Fruit fly (Drosophila melanogaster) whole organism, embryonic: ENCODE results near the gene Pp2A-29B.

Source experiments
- CG10431 ChIP-seq: fragments of 200-800 bp; sonication (Bioruptor generic); optimal IDR thresholded peaks from 3 replicates; lab custom pipeline; 2018; ENCODE audit warnings: missing biosample characterization, mild to moderate bottlenecking, missing genetic modification characterization
- CG11093 ChIP-seq: fragments of 200-800 bp; sonication (Bioruptor generic); IDR thresholded peaks from 3 replicates; pipeline ENCODE4 v1.3.6; 2022; ENCODE audit warnings: missing biosample characterization, missing genetic modification characterization
- CG11695 ChIP-seq: fragments of 200-800 bp; sonication (Bioruptor generic); IDR thresholded peaks from 3 replicates; pipeline ENCODE4 v1.3.6; 2022; ENCODE audit warnings: missing biosample characterization, missing genetic modification characterization
- CG12071 ChIP-seq: fragments of 200-800 bp; sonication (Bioruptor generic); optimal IDR thresholded peaks from 3 replicates; lab custom pipeline; 2018; ENCODE audit warnings: missing biosample characterization, mild to moderate bottlenecking, missing genetic modification characterization
- CG14710 ChIP-seq: fragments of 200-800 bp; sonication (Bioruptor generic); optimal IDR thresholded peaks from 3 replicates; lab custom pipeline; 2019; ENCODE audit warnings: missing biosample characterization, mild to moderate bottlenecking, missing genetic modification characterization, moderate library complexity
- CG1647 ChIP-seq: fragments of 200-800 bp; sonication (Bioruptor generic); optimal IDR thresholded peaks from 3 replicates; lab custom pipeline; 2016; ENCODE audit warnings: missing biosample characterization, missing genetic modification characterization
- CG16813 ChIP-seq: fragments of 200-800 bp; sonication (Bioruptor generic); IDR thresholded peaks from 3 replicates; pipeline ENCODE4 v1.3.6; 2022; ENCODE audit warnings: missing biosample characterization, missing genetic modification characterization; ENCODE audit not compliant: partially characterized antibody
- CG17328 ChIP-seq: fragments of 200-800 bp; sonication (Bioruptor generic); IDR thresholded peaks from 2 replicates; pipeline ENCODE4 v1.3.6; 2022; ENCODE audit warnings: missing biosample characterization, missing genetic modification characterization
- CG17829 ChIP-seq: fragments of 200-800 bp; optimal IDR thresholded peaks from 2 replicates; lab custom pipeline; 2019; ENCODE audit warnings: missing biosample characterization, mild to moderate bottlenecking, missing genetic modification characterization, moderate library complexity
- CG18011 ChIP-seq: fragments of 200-800 bp; sonication (Bioruptor generic); optimal IDR thresholded peaks from 2 replicates; lab custom pipeline; 2017; ENCODE audit warnings: missing biosample characterization, missing genetic modification characterization, mild to moderate bottlenecking, moderate library complexity, missing genotype
- CG18262 ChIP-seq: fragments of 200-800 bp; optimal IDR thresholded peaks from 3 replicates; lab custom pipeline; 2019; ENCODE audit warnings: missing biosample characterization, mild to moderate bottlenecking, missing genetic modification characterization, moderate library complexity
- CG18599 ChIP-seq: fragments of 200-800 bp; sonication (Bioruptor generic); optimal IDR thresholded peaks from 3 replicates; lab custom pipeline; 2017; ENCODE audit warnings: missing biosample characterization, missing genetic modification characterization, mild to moderate bottlenecking, moderate library complexity, missing genetic modification reagents
- CG2120 ChIP-seq: fragments of 200-800 bp; sonication (Bioruptor generic); optimal IDR thresholded peaks from 3 replicates; lab custom pipeline; 2016; ENCODE audit warnings: missing biosample characterization, missing genetic modification characterization
- CG2875 ChIP-seq: fragments of 200-800 bp; sonication (Bioruptor generic); optimal IDR thresholded peaks from 2 replicates; lab custom pipeline; 2017; ENCODE audit warnings: missing biosample characterization, mild to moderate bottlenecking, missing genetic modification characterization, missing genetic modification reagents
- CG30431 ChIP-seq: fragments of 200-800 bp; sonication (Bioruptor generic); optimal IDR thresholded peaks from 2 replicates; lab custom pipeline; 2017; ENCODE audit warnings: missing biosample characterization, missing genetic modification characterization
- CG4424 ChIP-seq: fragments of 200-800 bp; sonication (Bioruptor generic); optimal IDR thresholded peaks from 3 replicates; lab custom pipeline; 2016; ENCODE audit warnings: missing biosample characterization, missing genetic modification characterization
- CG4854 ChIP-seq: fragments of 200-800 bp; sonication (Bioruptor generic); optimal IDR thresholded peaks from 2 replicates; lab custom pipeline; 2016; ENCODE audit warnings: missing biosample characterization, missing genetic modification characterization, inconsistent platforms
- CG5953 ChIP-seq: fragments of 200-800 bp; sonication (Bioruptor generic); IDR thresholded peaks from 2 replicates; pipeline ENCODE4 v1.3.6; 2022; ENCODE audit warnings: missing biosample characterization, missing genetic modification characterization
- CG7556 ChIP-seq: fragments of 200-800 bp; sonication (Bioruptor generic); optimal IDR thresholded peaks from 2 replicates; lab custom pipeline; 2017; ENCODE audit warnings: missing biosample characterization, mild to moderate bottlenecking, missing genetic modification characterization
- CG7928 ChIP-seq: fragments of 200-800 bp; sonication (Bioruptor generic); optimal IDR thresholded peaks from 2 replicates; lab custom pipeline; 2017; ENCODE audit warnings: missing biosample characterization, mild to moderate bottlenecking, missing genetic modification characterization
- CG9817 ChIP-seq: fragments of 200-800 bp; sonication (Bioruptor generic); optimal IDR thresholded peaks from 2 replicates; lab custom pipeline; 2018; ENCODE audit warnings: missing biosample characterization, mild to moderate bottlenecking, missing genetic modification characterization, moderate library complexity
- Dp ChIP-seq: fragments of 200-800 bp; sonication (Bioruptor generic); optimal IDR thresholded peaks from 2 replicates; lab custom pipeline; 2018; ENCODE audit warnings: missing biosample characterization, mild to moderate bottlenecking, missing genetic modification characterization, moderate library complexity
- E2f2 ChIP-seq: fragments of 200-800 bp; sonication (Bioruptor generic); IDR thresholded peaks from 2 replicates; pipeline ENCODE4 v1.3.6; 2022; ENCODE audit warnings: missing biosample characterization, missing genetic modification characterization
- ERR ChIP-seq: fragments of 200-800 bp; sonication (Bioruptor generic); optimal IDR thresholded peaks from 2 replicates; lab custom pipeline; 2016; ENCODE audit warnings: missing biosample characterization, missing genetic modification characterization
- HLH3B ChIP-seq: fragments of 200-800 bp; sonication (Bioruptor generic); IDR thresholded peaks from 2 replicates; pipeline ENCODE4 v1.3.6; 2022; ENCODE audit warnings: missing biosample characterization, missing genetic modification characterization
- HLH4C ChIP-seq: fragments of 200-800 bp; sonication (Bioruptor generic); IDR thresholded peaks from 3 replicates; pipeline ENCODE4 v1.3.6; 2022; ENCODE audit warnings: missing biosample characterization, missing genetic modification characterization; ENCODE audit not compliant: partially characterized antibody
- Hr3 ChIP-seq: fragments of 200-800 bp; sonication (Bioruptor generic); optimal IDR thresholded peaks from 3 replicates; lab custom pipeline; 2016; ENCODE audit warnings: missing biosample characterization, missing genetic modification characterization
- Kr ChIP-seq: fragments of 200-800 bp; sonication (Bioruptor generic); optimal IDR thresholded peaks from 2 replicates; lab custom pipeline; 2017; ENCODE audit warnings: missing biosample characterization, mild to moderate bottlenecking, missing genetic modification characterization
- Med ChIP-seq: fragments of 200-800 bp; sonication (Bioruptor generic); peaks from one replicate; lab custom pipeline; 2016; ENCODE audit warnings: missing biosample characterization, missing genetic modification characterization, mild to moderate bottlenecking, inconsistent platforms, moderate library complexity
- Mes4 ChIP-seq: fragments of 200-800 bp; sonication (Bioruptor generic); optimal IDR thresholded peaks from 2 replicates; lab custom pipeline; 2016; ENCODE audit warnings: missing biosample characterization, missing genetic modification characterization
- Myb ChIP-seq: fragments of 200-800 bp; sonication (Bioruptor generic); optimal IDR thresholded peaks from 2 replicates; lab custom pipeline; 2016; ENCODE audit warnings: missing biosample characterization, missing genetic modification characterization
- Nf-YA ChIP-seq: fragments of 200-800 bp; sonication (Bioruptor generic); IDR thresholded peaks from 2 replicates; pipeline ENCODE4 v1.3.6; 2022; ENCODE audit warnings: missing biosample characterization, missing genetic modification characterization
- Xrp1 ChIP-seq: fragments of 200-800 bp; sonication (Bioruptor generic); IDR thresholded peaks from 2 replicates; pipeline ENCODE4 v1.3.6; 2022; ENCODE audit warnings: missing biosample characterization, missing genetic modification characterization
- al ChIP-seq: fragments of 200-800 bp; sonication (Bioruptor generic); IDR thresholded peaks from 2 replicates; pipeline ENCODE4 v1.3.6; 2022; ENCODE audit warnings: missing biosample characterization, missing genetic modification characterization
- bbx ChIP-seq: fragments of 200-800 bp; sonication (Bioruptor generic); IDR thresholded peaks from 2 replicates; pipeline ENCODE4 v1.3.6; 2022; ENCODE audit warnings: missing biosample characterization, missing genetic modification characterization; ENCODE audit not compliant: partially characterized antibody
- chif ChIP-seq, 2 experiments: fragments of 200-800 bp; sonication (Bioruptor generic); optimal IDR thresholded peaks; 3 replicates each; lab custom pipeline; 2016; ENCODE audit warnings: missing biosample characterization in 2 of 2, missing genetic modification characterization in 2 of 2
- chn ChIP-seq: fragments of 200-800 bp; sonication (Bioruptor generic); optimal IDR thresholded peaks from 2 replicates; lab custom pipeline; 2016; ENCODE audit warnings: missing biosample characterization, missing genetic modification characterization
- crc ChIP-seq: fragments of 200-800 bp; sonication (Bioruptor generic); optimal IDR thresholded peaks from 2 replicates; lab custom pipeline; 2016; ENCODE audit warnings: missing biosample characterization, missing genetic modification characterization
- dysf ChIP-seq: fragments of 200-800 bp; sonication (Bioruptor generic); IDR thresholded peaks from 3 replicates; pipeline ENCODE4 v1.3.6; 2022; ENCODE audit warnings: missing biosample characterization, missing genetic modification characterization
- esg ChIP-seq: fragments of 200-800 bp; sonication (Bioruptor generic); conservative IDR thresholded peaks from 2 replicates; pipeline ENCODE4 v1.3.6; 2022; ENCODE audit warnings: missing biosample characterization, missing genetic modification characterization
- fd102C ChIP-seq: fragments of 200-800 bp; sonication (Bioruptor generic); optimal IDR thresholded peaks from 2 replicates; lab custom pipeline; 2018; ENCODE audit warnings: missing biosample characterization, mild to moderate bottlenecking, missing genetic modification characterization, moderate library complexity
- ftz-f1 ChIP-seq: fragments of 200-800 bp; sonication (Bioruptor generic); optimal IDR thresholded peaks from 2 replicates; lab custom pipeline; 2016; ENCODE audit warnings: missing biosample characterization, missing genetic modification characterization
- gce ChIP-seq: fragments of 200-800 bp; sonication (Bioruptor generic); IDR thresholded peaks from 3 replicates; pipeline ENCODE4 v1.3.6; 2022; ENCODE audit warnings: missing biosample characterization, missing genetic modification characterization
- gcm2 ChIP-seq: fragments of 200-800 bp; sonication (Bioruptor generic); optimal IDR thresholded peaks from 2 replicates; lab custom pipeline; 2016; ENCODE audit warnings: missing biosample characterization, missing genetic modification characterization
- ken ChIP-seq: fragments of 200-800 bp; sonication (Bioruptor generic); IDR thresholded peaks from 3 replicates; pipeline ENCODE4 v1.3.6; 2022; ENCODE audit warnings: missing biosample characterization, missing genetic modification characterization
- kni ChIP-seq: fragments of 200-800 bp; sonication (Bioruptor generic); optimal IDR thresholded peaks from 3 replicates; lab custom pipeline; 2017; ENCODE audit warnings: mild to moderate bottlenecking, missing biosample characterization, missing genetic modification reagents, missing genetic modification characterization
- peb ChIP-seq: fragments of 200-800 bp; sonication (Bioruptor generic); IDR thresholded peaks from 2 replicates; pipeline ENCODE4 v1.3.6; 2022; ENCODE audit warnings: missing biosample characterization, missing genetic modification characterization
- schlank ChIP-seq: fragments of 200-800 bp; sonication (Bioruptor generic); optimal IDR thresholded peaks from 2 replicates; lab custom pipeline; 2018; ENCODE audit warnings: missing biosample characterization, mild to moderate bottlenecking, missing genetic modification characterization
- sima ChIP-seq: fragments of 200-800 bp; sonication (Bioruptor generic); optimal IDR thresholded peaks from 2 replicates; lab custom pipeline; 2016; ENCODE audit warnings: missing biosample characterization, missing genetic modification characterization
- wdn ChIP-seq: fragments of 200-800 bp; sonication (Bioruptor generic); IDR thresholded peaks from 2 replicates; pipeline ENCODE4 v1.3.6; 2022; ENCODE audit warnings: missing biosample characterization, missing genetic modification characterization
- zfh1 ChIP-seq: fragments of 200-800 bp; sonication (Bioruptor generic); IDR thresholded peaks from 3 replicates; pipeline ENCODE4 v1.3.6; 2022; ENCODE audit warnings: missing biosample characterization, missing genetic modification characterization

Gene Pp2A-29B

dm6 chr2L:8381508-8382036 is 15.7 kb downstream of the Pp2A-29B start, which contains the start of gene AlaRS (continued):
- peak; percentile 56 for TF ChIP-seq CG18599 (GFP tag; lab: Kevin White, UChicago)
- TF ChIP-seq CG16813 (GFP tag; lab: Robert Waterston, UW), result peak; percentile 42; the same call in 1 of the 3 replicates
- TF ChIP-seq peb (GFP tag; lab: Robert Waterston, UW), result no peak
- peak; percentile 22 for TF ChIP-seq CG4424 (GFP tag; lab: Kevin White, UChicago)
- no peak for TF ChIP-seq CG11695 (GFP tag; lab: Robert Waterston, UW)
- no peak for TF ChIP-seq chif (GFP tag; optimal IDR thresholded peaks at IDR 0.05; lab: Kevin White, UChicago)
- peak; percentile 24 for TF ChIP-seq Dp (GFP tag; lab: Kevin White, UChicago)
- peak; percentile 60; the same call in 1 of the 2 replicates for TF ChIP-seq Xrp1 (GFP tag; lab: Robert Waterston, UW)
- TF ChIP-seq bbx, result peak; percentile 57; the same call in 1 of the 2 replicates
- no peak for TF ChIP-seq CG11093 (GFP tag; lab: Robert Waterston, UW)
- peak; percentile 18; the same call in 1 of the 2 replicates for TF ChIP-seq esg
- TF ChIP-seq CG17829 (tag; lab: Kevin White, UChicago), result peak; percentile 67
- TF ChIP-seq schlank (tag; lab: Kevin White, UChicago), result no peak
- no peak for TF ChIP-seq Myb
- TF ChIP-seq ERR (GFP tag; lab: Kevin White, UChicago), result no peak
- TF ChIP-seq ken (GFP tag; lab: Robert Waterston, UW), result no peak; the same call in 2 of the 3 replicates
- TF ChIP-seq CG12071 (GFP tag; lab: Kevin White, UChicago), result no peak
- no peak for TF ChIP-seq HLH3B
- TF ChIP-seq CG30431 (GFP tag; lab: Kevin White, UChicago), result no peak
- peak; percentile 24 for TF ChIP-seq Hr3
- TF ChIP-seq kni (GFP tag; lab: Kevin White, UChicago), result peak; percentile 58
- peak; percentile 15 for TF ChIP-seq CG4854 (GFP tag; lab: Kevin White, UChicago)
- no peak for TF ChIP-seq gce (GFP tag; lab: Robert Waterston, UW)
- peak; percentile 65 for TF ChIP-seq CG14710
- TF ChIP-seq crc (GFP tag; lab: Kevin White, UChicago), result no peak
- no peak for TF ChIP-seq CG9817 (tag; lab: Kevin White, UChicago)
- no peak for TF ChIP-seq al
- TF ChIP-seq ftz-f1 (GFP tag; lab: Kevin White, UChicago), result no peak
- peak; percentile 53; the same call in 1 of the 2 replicates for TF ChIP-seq E2f2 (GFP tag; lab: Robert Waterston, UW)
- no peak for TF ChIP-seq Mes4 (GFP tag; lab: Kevin White, UChicago)
- TF ChIP-seq chn (GFP tag; lab: Kevin White, UChicago), result no peak
- no peak for TF ChIP-seq gcm2 (GFP tag; lab: Kevin White, UChicago)
- TF ChIP-seq CG17328, result peak; percentile 23; the same call in 1 of the 2 replicates
- no peak for TF ChIP-seq Nf-YA (GFP tag; lab: Robert Waterston, UW)
- peak; percentile 53 for TF ChIP-seq CG18262 (tag; lab: Kevin White, UChicago)
- peak; percentile 16; the same call in 1 of the 3 replicates for TF ChIP-seq zfh1
- TF ChIP-seq CG5953 (GFP tag; lab: Robert Waterston, UW), result no peak
- no peak for TF ChIP-seq CG1647 (GFP tag; lab: Kevin White, UChicago)
- TF ChIP-seq CG2875, result peak; percentile 2
- no peak for TF ChIP-seq Kr (GFP tag; lab: Kevin White, UChicago)
- TF ChIP-seq Med (GFP tag; lab: Kevin White, UChicago), result peak; percentile 75
- no peak for TF ChIP-seq CG7928 (GFP tag; lab: Kevin White, UChicago)
- TF ChIP-seq sima (GFP tag; lab: Kevin White, UChicago), result no peak
- no peak for TF ChIP-seq CG18011 (GFP tag; lab: Kevin White, UChicago)
- TF ChIP-seq CG7556, result peak; percentile 56
- TF ChIP-seq CG10431 (GFP tag; lab: Kevin White, UChicago), result no peak
- no peak for TF ChIP-seq fd102C
- TF ChIP-seq HLH4C, result peak; percentile 66
- no peak; the same call in 2 of the 3 replicates for TF ChIP-seq dysf (GFP tag; lab: Robert Waterston, UW)
- TF ChIP-seq wdn (GFP tag; lab: Robert Waterston, UW), result no peak
- TF ChIP-seq CG2120 (GFP tag; lab: Kevin White, UChicago), result peak; percentile 66
